Fruit fly (Drosophila melanogaster): ENCODE measurements around the gene Acer.

Acer gene

dm6 chr2L:8535394-8536176 lies 13.9 kb downstream of the Acer start (continued):
- TF ChIP-seq Hey (tag; optimal IDR thresholded peaks at IDR 0.05) (no peak), Max (GFP tag; optimal IDR thresholded peaks at IDR 0.05) (peak; percentile 84), Sox102F (GFP tag; optimal IDR thresholded peaks at IDR 0.05) (peak; percentile 82), disco-r (GFP tag; optimal IDR thresholded peaks at IDR 0.05) (no peak), pfk (GFP tag; optimal IDR thresholded peaks at IDR 0.05) (no peak), onecut (GFP tag; IDR thresholded peaks at IDR 0.05) (no peak; the same call in 1 of the 2 replicates), CG9437 (GFP tag; optimal IDR thresholded peaks at IDR 0.05) (peak; percentile 95), E2f1 (GFP tag; IDR thresholded peaks at IDR 0.05) (peak; percentile 84), ash1 (GFP tag; optimal IDR thresholded peaks at IDR 0.05) (no peak), h (optimal IDR thresholded peaks at IDR 0.05) (no peak), CG8388 (GFP tag; optimal IDR thresholded peaks at IDR 0.05) (peak; percentile 89), HHEX (GFP tag; optimal IDR thresholded peaks at IDR 0.05) (peak; percentile 94), CG2875 (GFP tag; optimal IDR thresholded peaks at IDR 0.05) (peak; percentile 81), CG1024 (GFP tag; IDR thresholded peaks at IDR 0.05) (no peak; the same call in 1 of the 2 replicates), Hr39 (optimal IDR thresholded peaks at IDR 0.05) (no peak), CG12769 (tag; optimal IDR thresholded peaks at IDR 0.05) (peak; percentile 78), ab (GFP tag; optimal IDR thresholded peaks at IDR 0.05) (peak; percentile 28), Mes4 (GFP tag; optimal IDR thresholded peaks at IDR 0.05) (peak; percentile 27), CG2120 (GFP tag; optimal IDR thresholded peaks at IDR 0.05) (peak; percentile 57), sd (tag; optimal IDR thresholded peaks at IDR 0.05) (no peak), CG10366 (GFP tag; IDR thresholded peaks at IDR 0.05) (peak; percentile 55), Oaz (GFP tag; IDR thresholded peaks at IDR 0.05) (peak; percentile 67), GATAe (GFP tag; conservative IDR thresholded peaks at IDR 0.05) (peak; percentile 57), CG3065 (GFP tag; optimal IDR thresholded peaks at IDR 0.05) (peak; percentile 71), ERR (GFP tag; optimal IDR thresholded peaks at IDR 0.05) (no peak), hkb (optimal IDR thresholded peaks at IDR 0.05) (no peak), hkb (GFP tag; IDR thresholded peaks at IDR 0.05) (peak; percentile 71; the same call in 1 of the 2 replicates), Fer2 (tag; optimal IDR thresholded peaks at IDR 0.05) (peak; percentile 81), CG14050 (GFP tag; IDR thresholded peaks at IDR 0.05) (peak; percentile 61; the same call in 2 of the 3 replicates), Hand (GFP tag; optimal IDR thresholded peaks at IDR 0.05) (peak; percentile 89), CG30020 (tag; optimal IDR thresholded peaks at IDR 0.05) (peak; percentile 76), bigmax (GFP tag; optimal IDR thresholded peaks at IDR 0.05) (no peak), Spps (tag; optimal IDR thresholded peaks at IDR 0.05) (peak; percentile 88), Ada2b (GFP tag; IDR thresholded peaks at IDR 0.05) (peak; percentile 60), Ets65A (GFP tag) (peak; percentile 94), danr (GFP tag; IDR thresholded peaks at IDR 0.05) (peak; percentile 70), sima (GFP tag; optimal IDR thresholded peaks at IDR 0.05) (no peak), CG10654 (GFP tag; optimal IDR thresholded peaks at IDR 0.05) (peak; percentile 71), B-H1 (GFP tag; IDR thresholded peaks at IDR 0.05) (peak; percentile 43; the same call in 2 of the 3 replicates), CG11093 (GFP tag; IDR thresholded peaks at IDR 0.05) (peak; percentile 76; the same call in 1 of the 3 replicates), Dll (GFP tag; IDR thresholded peaks at IDR 0.05; ENCODE audit: partially characterized antibody) (no peak), BEAF-32 (GFP tag; optimal IDR thresholded peaks at IDR 0.05) (no peak), eve (GFP tag; optimal IDR thresholded peaks at IDR 0.05) (peak in 1 of 2 experiments; percentile 96), Oli (tag; optimal IDR thresholded peaks at IDR 0.05) (peak; percentile 94), nmo (GFP tag; optimal IDR thresholded peaks at IDR 0.05) (peak; percentile 97), jing (GFP tag; optimal IDR thresholded peaks at IDR 0.05) (peak; percentile 63), Deaf1 (tag; optimal IDR thresholded peaks at IDR 0.05) (peak; percentile 79), CG7372 (GFP tag; IDR thresholded peaks at IDR 0.05) (peak; percentile 70), CG8944 (GFP tag; optimal IDR thresholded peaks at IDR 0.05) (no peak), Bdp1 (GFP tag; optimal IDR thresholded peaks at IDR 0.05) (peak; percentile 57), CG8765 (GFP tag; IDR thresholded peaks at IDR 0.05) (no peak)
